Worm (Caenorhabditis elegans) whole organism, L4 larva: ENCODE data around the gene pgp-10.

Experiments
- F49E8.2 ChIP-seq: sonication (generic microtip); optimal IDR thresholded peaks from 2 replicates; lab custom pipeline; 2016; ENCODE audit warnings: missing compliant biosample characterization, mild to moderate bottlenecking, missing genetic modification characterization, borderline replicate concordance
- R02D3.7 ChIP-seq: fragments of 150-350 bp; sonication (generic microtip); optimal IDR thresholded peaks from 3 replicates; lab custom pipeline; 2014; ENCODE audit warnings: missing biosample characterization, missing genetic modification characterization
- Y48G9A.11 ChIP-seq: fragments of 200-800 bp; sonication (Bioruptor generic); IDR thresholded peaks from 2 replicates; pipeline ENCODE4 v1.3.6; 2022; ENCODE audit warnings: missing genetic modification reagents, missing genetic modification characterization, missing compliant biosample characterization
- Y75B8A.6 ChIP-seq: fragments of 200-800 bp; sonication (Bioruptor generic); IDR thresholded peaks from 2 replicates; pipeline ENCODE4 v1.3.6; 2022; ENCODE audit warnings: missing genetic modification reagents, missing genetic modification characterization, missing compliant biosample characterization
- ZK337.2 ChIP-seq: fragments of 200-800 bp; sonication (Bioruptor generic); IDR thresholded peaks from 2 replicates; pipeline ENCODE4 v1.3.6; 2022; ENCODE audit warnings: missing genetic modification reagents, missing genetic modification characterization, missing compliant biosample characterization
- aha-1 ChIP-seq: fragments of 150-350 bp; peaks from one replicate; lab custom pipeline; 2014; ENCODE audit warnings: missing biosample characterization, missing genetic modification characterization
- ama-1 ChIP-seq: fragments of 150-350 bp; optimal IDR thresholded peaks from 2 replicates; lab custom pipeline; 2014; ENCODE audit warnings: inconsistent platforms, mixed read lengths
- arid-1 ChIP-seq: fragments of 200-800 bp; sonication (Bioruptor generic); conservative IDR thresholded peaks from 2 replicates; pipeline ENCODE4 v1.3.6; 2022; ENCODE audit warnings: missing genetic modification reagents, missing genetic modification characterization, missing compliant biosample characterization
- attf-4 ChIP-seq: sonication (generic microtip); optimal IDR thresholded peaks from 3 replicates; lab custom pipeline; 2017; ENCODE audit warnings: missing biosample characterization, missing genetic modification characterization
- ceh-28 ChIP-seq: fragments of 150-350 bp; optimal IDR thresholded peaks from 2 replicates; lab custom pipeline; 2014; ENCODE audit warnings: missing biosample characterization, missing genetic modification reagents, missing genetic modification characterization
- ceh-82 ChIP-seq: sonication (generic microtip); optimal IDR thresholded peaks from 2 replicates; lab custom pipeline; 2017; ENCODE audit warnings: missing biosample characterization, missing genetic modification characterization
- ces-1 ChIP-seq: fragments of 150-350 bp; sonication (generic microtip); optimal IDR thresholded peaks from 4 replicates; lab custom pipeline; 2014; ENCODE audit warnings: missing biosample characterization, missing genetic modification reagents, missing genetic modification characterization
- cey-2 ChIP-seq: sonication (generic microtip); optimal IDR thresholded peaks from 3 replicates; lab custom pipeline; 2017; ENCODE audit warnings: missing genetic modification characterization, mild to moderate bottlenecking, missing compliant biosample characterization, antibody characterized with exemption, borderline replicate concordance; ENCODE audit not compliant: insufficient read depth
- daf-16 ChIP-seq, 3 experiments: sonication (generic microtip); optimal IDR thresholded peaks; 2 replicates each; lab custom pipeline; 2016 to 2017; ENCODE audit warnings: missing genetic modification characterization in 3 of 3, missing genetic modification reagents in 3 of 3, mild to moderate bottlenecking in 2 of 3, missing compliant biosample characterization in 2 of 3, missing biosample characterization in 1 of 3, moderate library complexity in 1 of 3
- dmd-6 ChIP-seq: fragments of 200-800 bp; sonication (Bioruptor generic); IDR thresholded peaks from 2 replicates; pipeline ENCODE4 v1.3.6; 2022; ENCODE audit warnings: missing genetic modification reagents, missing genetic modification characterization, missing compliant biosample characterization
- dpl-1 ChIP-seq: fragments of 150-350 bp; optimal IDR thresholded peaks from 2 replicates; lab custom pipeline; 2014; ENCODE audit warnings: missing biosample characterization, missing genetic modification reagents, missing genetic modification characterization
- dve-1 ChIP-seq: sonication (generic microtip); optimal IDR thresholded peaks from 2 replicates; lab custom pipeline; 2017; ENCODE audit warnings: antibody characterized with exemption, mild to moderate bottlenecking, missing genetic modification characterization, missing compliant biosample characterization; ENCODE audit not compliant: insufficient read depth
- hlh-30 ChIP-seq: sonication (generic microtip); optimal IDR thresholded peaks from 2 replicates; lab custom pipeline; 2017; ENCODE audit warnings: antibody characterized with exemption, mild to moderate bottlenecking, missing genetic modification characterization, missing compliant biosample characterization; ENCODE audit not compliant: insufficient read depth
- hmg-1.1 ChIP-seq: fragments of 200-800 bp; sonication (Bioruptor generic); IDR thresholded peaks from 2 replicates; pipeline ENCODE4 v1.3.6; 2022; ENCODE audit warnings: missing genetic modification reagents, missing genetic modification characterization, missing compliant biosample characterization
- lin-1 ChIP-seq: fragments of 200-800 bp; sonication (Bioruptor generic); IDR thresholded peaks from 2 replicates; pipeline ENCODE4 v1.3.6; 2022; ENCODE audit warnings: missing genetic modification reagents, missing genetic modification characterization, missing compliant biosample characterization
- lir-3 ChIP-seq: sonication (generic microtip); optimal IDR thresholded peaks from 2 replicates; lab custom pipeline; 2016; ENCODE audit warnings: mild to moderate bottlenecking, missing genetic modification characterization, missing compliant biosample characterization
- lsy-2 ChIP-seq, 2 experiments: fragments of 150-350 bp in 1 of 2; sonication (generic microtip) in 1 of 2; optimal IDR thresholded peaks; 2 replicates each; lab custom pipeline; 2014 to 2017; ENCODE audit warnings: missing biosample characterization in 2 of 2, missing genetic modification characterization in 2 of 2
- madf-5 ChIP-seq, 2 experiments: fragments of 200-800 bp; sonication (Bioruptor generic); IDR thresholded peaks; 2 replicates each; pipeline ENCODE4 v1.3.6; 2022; ENCODE audit warnings: missing compliant biosample characterization in 2 of 2, missing genetic modification characterization in 2 of 2
- mdl-1 ChIP-seq, 2 experiments: fragments of 150-350 bp in 1 of 2; sonication (generic microtip) in 1 of 2; optimal IDR thresholded peaks; 2 replicates each; lab custom pipeline; 2014 to 2017; ENCODE audit warnings: missing biosample characterization in 2 of 2, missing genetic modification characterization in 2 of 2
- mxl-3 ChIP-seq: fragments of 200-800 bp; sonication (Bioruptor generic); optimal IDR thresholded peaks from 2 replicates; lab custom pipeline; 2018; ENCODE audit warnings: mild to moderate bottlenecking, missing genetic modification characterization, missing compliant biosample characterization
- nhr-10 ChIP-seq: fragments of 150-350 bp; optimal IDR thresholded peaks from 2 replicates; lab custom pipeline; 2014; ENCODE audit warnings: missing biosample characterization, missing genetic modification characterization
- nhr-111 ChIP-seq: fragments of 200-800 bp; sonication (Bioruptor generic); optimal IDR thresholded peaks from 2 replicates; lab custom pipeline; 2018; ENCODE audit warnings: mild to moderate bottlenecking, missing genetic modification characterization, missing compliant biosample characterization
- nhr-25 ChIP-seq: sonication (generic microtip); optimal IDR thresholded peaks from 2 replicates; lab custom pipeline; 2017; ENCODE audit warnings: missing genetic modification characterization, mild to moderate bottlenecking, missing compliant biosample characterization, antibody characterized with exemption, moderate library complexity, borderline replicate concordance; ENCODE audit not compliant: insufficient read depth
- nhr-28 ChIP-seq: fragments of 150-350 bp; optimal IDR thresholded peaks from 2 replicates; lab custom pipeline; 2014; ENCODE audit warnings: missing biosample characterization, missing genetic modification characterization
- nhr-42 ChIP-seq: fragments of 200-800 bp; sonication (Bioruptor generic); IDR thresholded peaks from 2 replicates; pipeline ENCODE4 v1.3.6; 2022; ENCODE audit warnings: missing genetic modification characterization, missing compliant biosample characterization
- nhr-48 ChIP-seq: sonication (generic microtip); optimal IDR thresholded peaks from 2 replicates; lab custom pipeline; 2016; ENCODE audit warnings: mild to moderate bottlenecking, missing genetic modification characterization, missing compliant biosample characterization
- nhr-6 ChIP-seq: fragments of 150-350 bp; optimal IDR thresholded peaks from 2 replicates; lab custom pipeline; 2014; ENCODE audit warnings: missing biosample characterization, missing genetic modification characterization
- nhr-77 ChIP-seq: fragments of 150-350 bp; optimal IDR thresholded peaks from 2 replicates; lab custom pipeline; 2014; ENCODE audit warnings: missing biosample characterization, missing genetic modification characterization
- pha-4 ChIP-seq, 2 experiments: fragments of 150-350 bp in 1 of 2; fragments of 200-800 bp in 1 of 2; sonication (Bioruptor generic) in 1 of 2; IDR thresholded peaks in 1 of 2; optimal IDR thresholded peaks in 1 of 2; 2 replicates each; pipeline versions ENCODE4 v1.3.6 to Lab custom; 2014 to 2022; ENCODE audit warnings: missing genetic modification characterization in 2 of 2, missing genetic modification reagents in 2 of 2, missing biosample characterization in 1 of 2, missing compliant biosample characterization in 1 of 2
- pqm-1 ChIP-seq: sonication (generic microtip); optimal IDR thresholded peaks from 2 replicates; lab custom pipeline; 2017; ENCODE audit warnings: missing biosample characterization, missing genetic modification characterization
- skn-1 ChIP-seq: fragments of 150-350 bp; optimal IDR thresholded peaks from 2 replicates; lab custom pipeline; 2014; ENCODE audit warnings: missing biosample characterization, missing genetic modification characterization
- tag-97 ChIP-seq: fragments of 200-800 bp; sonication (Bioruptor generic); IDR thresholded peaks from 2 replicates; pipeline ENCODE4 v1.3.6; 2022; ENCODE audit warnings: missing genetic modification characterization, missing compliant biosample characterization
- unc-130 ChIP-seq: sonication (generic microtip); optimal IDR thresholded peaks from 2 replicates; lab custom pipeline; 2016; ENCODE audit warnings: missing genetic modification reagents, missing genetic modification characterization, missing compliant biosample characterization
- unc-62 ChIP-seq, 3 experiments: fragments of 150-350 bp in 1 of 3; sonication (generic microtip); optimal IDR thresholded peaks in 2 of 3; peaks in 1 of 3; 1 replicate in 1 of 3; 2 replicates in 2 of 3; lab custom pipeline; 2014 to 2017; ENCODE audit warnings: missing biosample characterization in 3 of 3, missing genetic modification characterization in 3 of 3, missing genetic modification reagents in 3 of 3, missing genotype in 1 of 3
- vab-7 ChIP-seq: fragments of 200-800 bp; sonication (Bioruptor generic); IDR thresholded peaks from 2 replicates; pipeline ENCODE4 v1.3.6; 2022; ENCODE audit warnings: missing genetic modification reagents, missing genetic modification characterization, missing compliant biosample characterization
- zfp-2 ChIP-seq: sonication (generic microtip); optimal IDR thresholded peaks from 2 replicates; lab custom pipeline; 2016; ENCODE audit warnings: mild to moderate bottlenecking, missing genetic modification characterization, missing compliant biosample characterization
- ztf-7 ChIP-seq: fragments of 150-350 bp; optimal IDR thresholded peaks from 2 replicates; lab custom pipeline; 2014; ENCODE audit warnings: missing biosample characterization, missing genetic modification characterization

pgp-10 gene

ce11 chrX:7125178-7125577 is 33.7 kb upstream of the pgp-10 start:
- TF ChIP-seq pqm-1 (peak; percentile 47), nhr-25 (tag; lab: Kevin White, UChicago) (no peak), aha-1 (tag; lab: Kevin White, UChicago) (peak; percentile 7), daf-16 (GFP tag; optimal IDR thresholded peaks at IDR 0.05; lab: Kevin White, UChicago) (no peak), daf-16 (tag; optimal IDR thresholded peaks at IDR 0.05; lab: Kevin White, UChicago) (peak; percentile 80), nhr-28 (tag; lab: Kevin White, UChicago) (peak; percentile 20)

- no peak for TF ChIP-seq pqm-1
- peak in 1 of 2 experiments; percentile 41 for TF ChIP-seq daf-16 (GFP tag; optimal IDR thresholded peaks at IDR 0.05; lab: Kevin White, UChicago)
- TF ChIP-seq daf-16 (tag; optimal IDR thresholded peaks at IDR 0.05; lab: Kevin White, UChicago) = no peak
- TF ChIP-seq, all 104 proteins: peak for 1
Measured at ce11 chrX:7126348-7126747, 32.5 kb upstream of the pgp-10 start, which contains the start of gene ist-1. ist-1 (plus strand) TSS chrX:7126648.

ce11 chrX:7128615-7129014 is 30.2 kb upstream of the pgp-10 start:
- TF ChIP-seq ces-1 (GFP tag; lab: Kevin White, UChicago) (no peak), ZK337.2 (GFP tag; lab: Robert Waterston, UW) (no peak), nhr-25 (tag; lab: Kevin White, UChicago) (no peak), nhr-6 (tag; lab: Kevin White, UChicago) (no peak), unc-62 (GFP tag; optimal IDR thresholded peaks at IDR 0.05 in 1 of 2; lab: Kevin White, UChicago) (no peak), unc-62 (tag; optimal IDR thresholded peaks at IDR 0.05; lab: Kevin White, UChicago) (no peak), ama-1 (lab: Kevin White, UChicago) (no peak), ceh-82 (tag; lab: Kevin White, UChicago) (no peak), cey-2 (tag; lab: Kevin White, UChicago) (no peak), dve-1 (no peak), nhr-42 (GFP tag; lab: Robert Waterston, UW) (no peak), attf-4 (no peak), R02D3.7 (tag; lab: Kevin White, UChicago) (no peak), skn-1 (tag; lab: Kevin White, UChicago) (no peak)

- no peak for TF ChIP-seq vab-7 (GFP tag; lab: Robert Waterston, UW)
- TF ChIP-seq aha-1 (tag; lab: Kevin White, UChicago) = peak; percentile 42
- no peak for TF ChIP-seq nhr-48
- TF ChIP-seq unc-130 (GFP tag; lab: Kevin White, UChicago) = no peak
- no peak for TF ChIP-seq arid-1 (GFP tag; lab: Robert Waterston, UW)
- no peak for TF ChIP-seq madf-5 (GFP tag; IDR thresholded peaks at IDR 0.05; lab: Robert Waterston, UW)
- no peak for TF ChIP-seq Y48G9A.11 (GFP tag; lab: Robert Waterston, UW)
- 0 out of 2 replicates have a peak, but pooled peaks have one; percentile 10 for TF ChIP-seq hmg-1.1
- no peak for TF ChIP-seq ama-1 (lab: Kevin White, UChicago)
- no peak for TF ChIP-seq daf-16 (GFP tag; optimal IDR thresholded peaks at IDR 0.05; lab: Kevin White, UChicago)
- peak; percentile 56 for TF ChIP-seq daf-16 (tag; optimal IDR thresholded peaks at IDR 0.05; lab: Kevin White, UChicago)
- no peak for TF ChIP-seq Y75B8A.6 (GFP tag; lab: Robert Waterston, UW)
- TF ChIP-seq lin-1 (GFP tag; lab: Robert Waterston, UW) = no peak
- no peak for TF ChIP-seq tag-97 (GFP tag; lab: Robert Waterston, UW)
- no peak for TF ChIP-seq ztf-7 (tag; lab: Kevin White, UChicago)
- TF ChIP-seq lsy-2 (tag; optimal IDR thresholded peaks at IDR 0.05; lab: Kevin White, UChicago) = peak in 1 of 2 experiments; percentile 33
- peak; percentile 60 for TF ChIP-seq mxl-3 (GFP tag; lab: Kevin White, UChicago)
- peak; percentile 64 for TF ChIP-seq hlh-30
- TF ChIP-seq dmd-6 (GFP tag; lab: Robert Waterston, UW) = no peak
- TF ChIP-seq mdl-1 (tag; optimal IDR thresholded peaks at IDR 0.05; lab: Kevin White, UChicago) = peak; percentile 55 to 84
- TF ChIP-seq F49E8.2 (tag; lab: Kevin White, UChicago) = no peak
- no peak for TF ChIP-seq attf-4
- no peak for TF ChIP-seq nhr-10 (tag; lab: Kevin White, UChicago)
- TF ChIP-seq zfp-2 = no peak
- peak; percentile 48 for TF ChIP-seq nhr-77 (tag; lab: Kevin White, UChicago)
- peak; percentile 87 for TF ChIP-seq nhr-28 (tag; lab: Kevin White, UChicago)
- TF ChIP-seq ceh-28 (tag; lab: Kevin White, UChicago) = no peak
- no peak for TF ChIP-seq pha-4 (GFP tag; IDR thresholded peaks at IDR 0.05; lab: Robert Waterston, UW)
- TF ChIP-seq pha-4 (tag; optimal IDR thresholded peaks at IDR 0.05; lab: Kevin White, UChicago) = no peak
- no peak for TF ChIP-seq lir-3 (tag; lab: Kevin White, UChicago)
- TF ChIP-seq nhr-111 (GFP tag; lab: Kevin White, UChicago) = no peak
- no peak for TF ChIP-seq dpl-1 (GFP tag; lab: Kevin White, UChicago)
Measured at ce11 chrX:7129460-7129859, 29.4 kb upstream of the pgp-10 start.
